Worm (Caenorhabditis elegans) whole organism, L4/young adult: ENCODE results near the gene str-153.

Source experiments
- W03F9.2 ChIP-seq: fragments of 150-350 bp; optimal IDR thresholded peaks from 2 replicates; lab custom pipeline; 2014; ENCODE audit warnings: missing biosample characterization, missing genetic modification characterization
- dao-5 ChIP-seq: sonication (generic microtip); optimal IDR thresholded peaks from 2 replicates; lab custom pipeline; 2016; ENCODE audit warnings: missing genotype, missing genetic modification characterization, moderate library complexity, missing compliant biosample characterization
- him-1 ChIP-seq: sonication (generic microtip); optimal IDR thresholded peaks from 2 replicates; lab custom pipeline; 2016; ENCODE audit warnings: missing genotype, missing genetic modification reagents, missing genetic modification characterization, missing compliant biosample characterization

DNA sequence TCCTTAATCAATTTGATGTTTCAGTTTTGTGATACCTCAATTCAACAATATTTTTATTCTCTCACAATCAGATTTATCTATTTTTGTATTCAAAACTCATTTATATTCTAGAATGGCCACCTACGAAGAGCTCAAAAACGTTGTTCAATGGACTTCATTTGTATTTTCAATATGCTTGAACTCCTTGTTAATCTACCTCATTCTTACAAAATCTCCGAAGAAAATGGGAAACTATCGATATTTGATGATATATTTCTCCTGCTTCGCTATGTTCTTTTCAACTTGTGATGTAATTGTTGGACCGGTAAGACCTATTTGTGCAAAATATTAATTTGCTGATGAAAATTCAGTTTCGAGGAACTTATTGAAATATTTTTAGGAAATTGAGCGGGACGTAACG is 26.4 kb downstream of the str-153 start, which contains the start of gene str-164:
- TF ChIP-seq dao-5 (tag; lab: Kevin White, UChicago) (no peak), W03F9.2 (tag; lab: Kevin White, UChicago) (no peak), him-1 (no peak)
